Fruit fly (Drosophila melanogaster): ENCODE data around the gene DIP-iota.

DIP-iota gene

DNA sequence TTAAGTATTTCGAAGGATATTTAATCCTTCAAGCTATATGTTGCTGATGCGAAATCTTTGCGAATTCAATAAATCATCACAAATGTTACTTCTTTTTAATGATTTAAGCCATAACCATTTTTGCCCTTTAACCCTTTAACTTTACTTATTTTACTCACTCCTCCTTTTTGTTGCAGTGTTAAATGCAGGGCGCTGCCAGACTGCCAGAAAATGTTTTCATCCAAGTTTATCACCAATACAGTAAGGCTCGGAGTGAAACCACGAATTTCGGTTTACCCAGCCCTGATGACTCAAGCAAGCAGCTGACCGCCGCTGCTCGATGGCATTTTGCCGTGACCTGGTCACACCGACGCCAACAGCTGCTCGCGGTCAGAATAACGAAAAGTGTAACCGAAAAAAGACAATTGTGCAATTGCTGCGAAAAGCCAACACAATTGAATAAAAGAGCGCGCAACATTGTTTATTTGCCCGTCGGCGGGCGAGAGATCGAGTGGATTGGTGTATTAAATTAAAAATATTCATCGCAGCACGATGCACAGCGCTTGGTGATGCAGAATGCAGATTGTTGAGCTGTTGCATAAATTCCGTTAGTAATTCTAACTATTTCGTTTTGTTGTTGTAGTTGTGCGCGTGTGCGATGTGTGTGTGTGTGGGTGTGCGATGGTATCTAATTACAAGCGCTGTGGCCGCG is 10.7 kb downstream of the DIP-iota start, which contains the start of gene CG11050 (continued):
- TF ChIP-seq CG7357 (GFP tag; IDR thresholded peaks at IDR 0.05) (peak; percentile 8; the same call in 1 of the 3 replicates), CG33557 (GFP tag; optimal IDR thresholded peaks at IDR 0.05) (peak; percentile 32), bab2 (GFP tag; optimal IDR thresholded peaks at IDR 0.05) (peak; percentile 74), Sin3A (optimal IDR thresholded peaks at IDR 0.05) (peak; percentile 33), hbn (GFP tag; IDR thresholded peaks at IDR 0.05; ENCODE audit: partially characterized antibody) (peak; percentile 46; the same call in 1 of the 2 replicates), CG10321 (GFP tag; IDR thresholded peaks at IDR 0.05) (peak; percentile 54), pnt (GFP tag; optimal IDR thresholded peaks at IDR 0.05) (peak; percentile 75), NC2α (GFP tag; optimal IDR thresholded peaks at IDR 0.05) (peak; percentile 56), mld (GFP tag; IDR thresholded peaks at IDR 0.05; ENCODE audit: partially characterized antibody) (0 out of 3 replicates have a peak, but pooled peaks have one; percentile 33), slou (GFP tag; optimal IDR thresholded peaks at IDR 0.05) (peak; percentile 49), HmgD (GFP tag; optimal IDR thresholded peaks at IDR 0.05) (peak; percentile 97), D19A (tag; optimal IDR thresholded peaks at IDR 0.05) (peak; percentile 60), CG10543 (GFP tag; optimal IDR thresholded peaks at IDR 0.05) (no peak), Hr51 (GFP tag; optimal IDR thresholded peaks at IDR 0.05) (peak; percentile 81 to 87), CG4617 (GFP tag; optimal IDR thresholded peaks at IDR 0.05; ENCODE audit: borderline replicate concordance) (peak; percentile 66), CG34224 (GFP tag; IDR thresholded peaks at IDR 0.05; ENCODE audit: partially characterized antibody) (peak; percentile 64), CG32532 (GFP tag; IDR thresholded peaks at IDR 0.05) (peak; percentile 87), Doc3 (GFP tag; IDR thresholded peaks at IDR 0.05; ENCODE audit: partially characterized antibody) (no peak), cato (GFP tag; optimal IDR thresholded peaks at IDR 0.05; ENCODE audit: borderline replicate concordance) (peak; percentile 7), Fer3 (tag; optimal IDR thresholded peaks at IDR 0.05) (peak; percentile 60), CG4328 (GFP tag; optimal IDR thresholded peaks at IDR 0.05) (no peak), CTCF (GFP tag; optimal IDR thresholded peaks at IDR 0.05) (peak; percentile 72), CG3995 (GFP tag; optimal IDR thresholded peaks at IDR 0.05) (peak; percentile 21), CG3407 (GFP tag; optimal IDR thresholded peaks at IDR 0.05) (peak; percentile 41), CG13894 (tag; optimal IDR thresholded peaks at IDR 0.05) (peak; percentile 73), Mrtf (GFP tag; IDR thresholded peaks at IDR 0.05) (peak; percentile 66; the same call in 2 of the 3 replicates), CG2120 (GFP tag; optimal IDR thresholded peaks at IDR 0.05) (peak; percentile 91), HmgZ (tag; optimal IDR thresholded peaks at IDR 0.05) (peak; percentile 87), vvl (GFP tag; IDR thresholded peaks at IDR 0.05) (peak; percentile 89), kah (GFP tag; optimal IDR thresholded peaks at IDR 0.05) (no peak), Camta (GFP tag; optimal IDR thresholded peaks at IDR 0.05) (peak; percentile 77), Gsc (GFP tag; IDR thresholded peaks at IDR 0.05) (no peak), dpn (GFP tag; optimal IDR thresholded peaks at IDR 0.05) (peak; percentile 84 to 90), pb (GFP tag; optimal IDR thresholded peaks at IDR 0.05) (peak; percentile 59), CoRest (tag; optimal IDR thresholded peaks at IDR 0.05) (peak; percentile 78), CG1024 (GFP tag; IDR thresholded peaks at IDR 0.05) (peak; percentile 72), Atf-2 (GFP tag; optimal IDR thresholded peaks at IDR 0.05) (peak; percentile 64), tap (tag; optimal IDR thresholded peaks at IDR 0.05) (peak; percentile 39), abd-A (tag; optimal IDR thresholded peaks at IDR 0.05) (peak; percentile 64), emc (GFP tag; optimal IDR thresholded peaks at IDR 0.05) (peak; percentile 74), CG4360 (GFP tag; IDR thresholded peaks at IDR 0.05) (peak; percentile 13; the same call in 1 of the 2 replicates), CG13123 (GFP tag; optimal IDR thresholded peaks at IDR 0.05) (peak; percentile 65), CG31388 (GFP tag; optimal IDR thresholded peaks at IDR 0.05) (peak; percentile 51), kay (GFP tag; optimal IDR thresholded peaks at IDR 0.05) (peak; percentile 100), ato (GFP tag; IDR thresholded peaks at IDR 0.05; ENCODE audit: partially characterized antibody) (peak; percentile 44; the same call in 1 of the 2 replicates), CG17568 (GFP tag; optimal IDR thresholded peaks at IDR 0.05) (peak; percentile 44), CG5245 (GFP tag; optimal IDR thresholded peaks at IDR 0.05) (peak; percentile 52), CG9932 (GFP tag; IDR thresholded peaks at IDR 0.05) (peak; percentile 87), CG10654 (GFP tag; optimal IDR thresholded peaks at IDR 0.05) (peak; percentile 78), sug (tag; optimal IDR thresholded peaks at IDR 0.05) (peak; percentile 70)
